Worm (Caenorhabditis elegans) whole organism, early embryonic: ENCODE data around the gene F09C8.1.

Experiments used
- B0310.2 ChIP-seq: sonication (generic microtip); optimal IDR thresholded peaks from 2 replicates; lab custom pipeline; 2016; ENCODE audit warnings: mild to moderate bottlenecking, missing genetic modification characterization, missing compliant biosample characterization
- ama-1 ChIP-seq: fragments of 150-350 bp; optimal IDR thresholded peaks from 2 replicates; lab custom pipeline; 2014

- TF ChIP-seq B0310.2 (tag; lab: Kevin White, UChicago) (peak; percentile 77), ama-1 (lab: Kevin White, UChicago) (no peak)
Measured at ce11 chrX:16209660-16210059, 46.3 kb upstream of the F09C8.1 start.
